Worm (Caenorhabditis elegans): ENCODE measurements around the gene rol-6.

Gene rol-6

DNA sequence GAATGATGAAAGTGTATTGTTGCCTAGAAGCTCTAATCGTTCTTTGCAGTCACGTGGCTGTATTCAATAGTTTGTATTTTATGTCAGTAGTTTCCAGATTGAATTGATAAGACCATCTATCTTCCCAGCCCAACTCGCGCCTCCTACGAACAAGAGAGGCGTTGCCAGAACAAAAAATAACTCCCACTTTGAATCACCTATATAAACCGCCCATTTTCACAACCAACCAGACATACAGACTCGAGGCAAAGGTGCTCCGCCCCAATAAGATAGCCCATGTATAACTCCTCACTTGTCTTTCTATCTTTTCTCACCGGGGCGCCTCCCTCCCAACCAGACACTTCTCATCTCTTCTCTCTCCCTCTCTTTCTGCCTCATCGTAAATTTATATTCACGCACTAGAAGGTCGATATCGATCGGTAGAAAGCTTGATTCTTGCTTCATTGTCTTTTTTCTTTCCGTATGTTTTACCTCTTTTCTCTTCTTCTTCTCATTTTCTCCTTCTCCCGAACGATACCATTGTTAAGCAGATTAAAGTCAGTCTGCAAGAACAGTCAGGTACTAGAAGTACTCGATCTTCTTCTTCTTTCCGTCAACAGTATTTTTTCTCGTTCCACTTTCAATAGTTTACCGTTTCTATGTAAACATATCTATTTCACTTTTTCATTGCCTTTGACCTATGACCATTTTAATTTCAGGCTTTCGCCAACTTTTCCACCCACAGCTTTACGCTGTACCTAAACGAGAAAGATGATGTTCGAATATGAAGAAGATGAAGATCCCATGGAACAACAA, 10.7 kb downstream of the rol-6 start, which contains the start of gene mak-1 (continued):
- TF ChIP-seq attf-4 (tag; optimal IDR thresholded peaks at IDR 0.05), result no peak
- TF ChIP-seq lin-39 (tag; optimal IDR thresholded peaks at IDR 0.05), result no peak
- peak in 1 of 2 experiments; percentile 45 for TF ChIP-seq hif-1 (tag; optimal IDR thresholded peaks at IDR 0.05)
- no peak for TF ChIP-seq ztf-11 (tag; optimal IDR thresholded peaks at IDR 0.05)
- no peak for TF ChIP-seq mep-1 (tag; optimal IDR thresholded peaks at IDR 0.05)
- peak; percentile 39 for TF ChIP-seq nhr-6 (tag; optimal IDR thresholded peaks at IDR 0.05)
- no peak for TF ChIP-seq snpc-1.2 (GFP tag; IDR thresholded peaks at IDR 0.05)
- no peak for TF ChIP-seq tag-97 (GFP tag; IDR thresholded peaks at IDR 0.05)
- no peak for TF ChIP-seq cey-2 (tag; optimal IDR thresholded peaks at IDR 0.05; ENCODE audit: borderline replicate concordance, insufficient read depth)
- TF ChIP-seq nhr-42 (GFP tag; IDR thresholded peaks at IDR 0.05), result no peak
- TF ChIP-seq mxl-2 (GFP tag; conservative IDR thresholded peaks at IDR 0.05), result no peak
- peak; percentile 51 for TF ChIP-seq nhr-102 (tag; optimal IDR thresholded peaks at IDR 0.05)
- TF ChIP-seq hlh-11 (tag; optimal IDR thresholded peaks at IDR 0.05), result peak; percentile 74
- TF ChIP-seq daf-16 (GFP tag; optimal IDR thresholded peaks at IDR 0.05), result no peak
- TF ChIP-seq daf-16 (tag; optimal IDR thresholded peaks at IDR 0.05), result peak; percentile 68
- TF ChIP-seq Y48G9A.11 (GFP tag; IDR thresholded peaks at IDR 0.05), result peak; percentile 30; the same call in 1 of the 2 replicates
- TF ChIP-seq lin-38 (GFP tag; IDR thresholded peaks at IDR 0.05), result 0 out of 2 replicates have a peak, but pooled peaks have one; percentile 21
- no peak for TF ChIP-seq Y105C5A.15 (GFP tag; IDR thresholded peaks at IDR 0.05)
- no peak for TF ChIP-seq jun-1 (tag; optimal IDR thresholded peaks at IDR 0.05)
- TF ChIP-seq zfp-3 (GFP tag; conservative IDR thresholded peaks at IDR 0.05), result no peak
- peak; percentile 36; the same call in 1 of the 2 replicates for TF ChIP-seq madf-9 (GFP tag; conservative IDR thresholded peaks at IDR 0.05)
- no peak for TF ChIP-seq ceh-32 (tag; optimal IDR thresholded peaks at IDR 0.05; ENCODE audit: poor library complexity)
- TF ChIP-seq nhr-25 (tag; optimal IDR thresholded peaks at IDR 0.05; ENCODE audit: borderline replicate concordance, insufficient read depth), result no peak
- no peak for TF ChIP-seq madf-5 (GFP tag; IDR thresholded peaks at IDR 0.05)
- no peak for TF ChIP-seq php-3 (GFP tag; IDR thresholded peaks at IDR 0.05)
- TF ChIP-seq hmg-1.1 (GFP tag; IDR thresholded peaks at IDR 0.05), result 0 out of 2 replicates have a peak, but pooled peaks have one; percentile 15
- TF ChIP-seq dmd-6 (GFP tag; IDR thresholded peaks at IDR 0.05), result peak; percentile 52; the same call in 1 of the 2 replicates
- no peak for TF ChIP-seq Y75B8A.6 (GFP tag; IDR thresholded peaks at IDR 0.05)
- TF ChIP-seq sdz-12 (GFP tag; optimal IDR thresholded peaks at IDR 0.05), result no peak
- no peak for TF ChIP-seq spr-3 (GFP tag; optimal IDR thresholded peaks at IDR 0.05)
- TF ChIP-seq ces-1 (GFP tag; optimal IDR thresholded peaks at IDR 0.05), result no peak
- TF ChIP-seq nhr-28 (tag; optimal IDR thresholded peaks at IDR 0.05), result peak; percentile 96
- 0 out of 2 replicates have a peak, but pooled peaks have one; percentile 4 for TF ChIP-seq vab-7 (GFP tag; IDR thresholded peaks at IDR 0.05)
- peak; percentile 77 for TF ChIP-seq nhr-10 (tag; optimal IDR thresholded peaks at IDR 0.05)
- peak; percentile 94 for TF ChIP-seq ama-1 (optimal IDR thresholded peaks at IDR 0.05)
- TF ChIP-seq nhr-48 (tag; optimal IDR thresholded peaks at IDR 0.05), result peak; percentile 87
- no peak for TF ChIP-seq lin-13 (GFP tag; optimal IDR thresholded peaks at IDR 0.05)
- no peak; the same call in 1 of the 2 replicates for TF ChIP-seq set-16 (GFP tag; IDR thresholded peaks at IDR 0.05)
- TF ChIP-seq F44E2.7 (GFP tag; IDR thresholded peaks at IDR 0.05), result no peak
- no peak for TF ChIP-seq F49E8.2 (tag; optimal IDR thresholded peaks at IDR 0.05; ENCODE audit: borderline replicate concordance)
- no peak for TF ChIP-seq F26F4.8 (GFP tag; conservative IDR thresholded peaks at IDR 0.05)
- TF ChIP-seq mxl-3 (GFP tag; optimal IDR thresholded peaks at IDR 0.05), result no peak
- no peak for TF ChIP-seq egl-27 (tag; optimal IDR thresholded peaks at IDR 0.05)
- TF ChIP-seq unc-39 (tag; optimal IDR thresholded peaks at IDR 0.05), result no peak
- TF ChIP-seq ceh-28 (tag; optimal IDR thresholded peaks at IDR 0.05), result peak; percentile 8
- TF ChIP-seq lim-7 (GFP tag; IDR thresholded peaks at IDR 0.05), result no peak
- no peak for TF ChIP-seq R02D3.7 (tag; optimal IDR thresholded peaks at IDR 0.05)
- no peak for TF ChIP-seq ZK546.5 (tag; optimal IDR thresholded peaks at IDR 0.05)
- no peak for TF ChIP-seq nhr-76 (tag; optimal IDR thresholded peaks at IDR 0.05)

All from whole organism, L4 larva.